Worm (Caenorhabditis elegans): ENCODE data around the gene srg-23.

The srg-23 gene

DNA sequence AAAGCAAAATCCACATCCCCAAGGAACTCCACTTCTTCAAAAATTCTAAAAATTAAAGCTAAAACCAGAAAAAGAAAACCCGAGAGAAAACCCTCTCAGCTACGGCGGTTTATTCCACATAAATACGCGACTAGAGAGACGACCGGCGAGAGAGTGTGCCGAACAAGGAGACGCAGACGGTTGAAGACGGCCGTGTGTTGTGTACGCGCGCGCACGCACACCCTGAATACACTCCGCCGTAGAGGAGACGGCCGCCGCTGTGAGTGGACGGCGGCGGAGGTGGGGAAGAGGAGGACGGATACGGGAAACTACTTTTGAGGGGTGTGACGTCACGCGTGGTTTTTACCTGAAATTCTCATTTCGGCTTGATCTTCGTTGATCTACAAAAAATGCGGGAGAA is 41.3 kb downstream of the srg-23 start:
- TF ChIP-seq R02D3.7 (tag; optimal IDR thresholded peaks at IDR 0.05) (no peak), nhr-129 (tag; optimal IDR thresholded peaks at IDR 0.05) (no peak), aly-2 (tag; optimal IDR thresholded peaks at IDR 0.05) (no peak), F13H6.1 (tag; optimal IDR thresholded peaks at IDR 0.05) (peak; percentile 19), blmp-1 (tag; optimal IDR thresholded peaks at IDR 0.05; ENCODE audit: insufficient read depth) (no peak), ama-1 (optimal IDR thresholded peaks at IDR 0.05) (no peak), elt-1 (tag; optimal IDR thresholded peaks at IDR 0.05) (no peak), unc-55 (GFP tag; optimal IDR thresholded peaks at IDR 0.05) (peak; percentile 36), snpc-4 (tag; optimal IDR thresholded peaks at IDR 0.05) (no peak)

DNA sequence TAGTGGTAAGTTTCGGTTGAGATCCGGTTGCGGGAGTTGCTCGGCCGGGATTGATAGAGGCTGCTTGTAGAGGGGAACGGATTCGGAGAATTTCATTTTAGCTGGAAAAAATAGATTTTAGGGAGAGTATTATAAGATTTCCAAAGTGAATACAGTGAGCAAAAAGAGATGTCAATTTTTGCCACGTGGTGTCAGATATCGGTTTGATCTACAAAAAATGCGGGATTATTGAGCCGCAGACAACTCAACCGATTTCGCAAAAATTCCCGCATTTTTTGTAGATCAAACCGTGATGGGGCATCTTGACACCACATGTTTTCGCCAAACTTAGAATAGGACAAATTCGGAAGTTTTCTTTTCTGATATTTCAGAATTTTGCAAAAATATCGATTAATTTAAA is 41.7 kb downstream of the srg-23 start, which contains the start of gene lido-13:
Gene lido-13 (minus strand): TSS at position 101 of the 400 bp plus-strand sequence.
- TF ChIP-seq mdl-1 (tag; optimal IDR thresholded peaks at IDR 0.05): no peak
- TF ChIP-seq nhr-25 (tag; optimal IDR thresholded peaks at IDR 0.05): no peak
- no peak for TF ChIP-seq peb-1 (tag; optimal IDR thresholded peaks at IDR 0.05)
- no peak for TF ChIP-seq ama-1 (optimal IDR thresholded peaks at IDR 0.05)
- no peak for TF ChIP-seq unc-39 (tag; optimal IDR thresholded peaks at IDR 0.05)
- TF ChIP-seq nhr-11 (tag; optimal IDR thresholded peaks at IDR 0.05): no peak
- TF ChIP-seq Y55F3AM.14 (GFP tag; optimal IDR thresholded peaks at IDR 0.05): no peak
- no peak for TF ChIP-seq nhr-10 (tag; optimal IDR thresholded peaks at IDR 0.05)
- no peak for TF ChIP-seq fos-1 (tag; optimal IDR thresholded peaks at IDR 0.05)
- no peak for TF ChIP-seq nhr-12 (tag; optimal IDR thresholded peaks at IDR 0.05)
- no peak for TF ChIP-seq snpc-4 (tag; optimal IDR thresholded peaks at IDR 0.05)
- TF ChIP-seq mab-5 (tag; optimal IDR thresholded peaks at IDR 0.05): no peak
- no peak for TF ChIP-seq nhr-6 (tag; optimal IDR thresholded peaks at IDR 0.05)
- no peak for TF ChIP-seq nhr-23 (tag; optimal IDR thresholded peaks at IDR 0.05)
- TF ChIP-seq lin-39 (tag; optimal IDR thresholded peaks at IDR 0.05): no peak

DNA sequence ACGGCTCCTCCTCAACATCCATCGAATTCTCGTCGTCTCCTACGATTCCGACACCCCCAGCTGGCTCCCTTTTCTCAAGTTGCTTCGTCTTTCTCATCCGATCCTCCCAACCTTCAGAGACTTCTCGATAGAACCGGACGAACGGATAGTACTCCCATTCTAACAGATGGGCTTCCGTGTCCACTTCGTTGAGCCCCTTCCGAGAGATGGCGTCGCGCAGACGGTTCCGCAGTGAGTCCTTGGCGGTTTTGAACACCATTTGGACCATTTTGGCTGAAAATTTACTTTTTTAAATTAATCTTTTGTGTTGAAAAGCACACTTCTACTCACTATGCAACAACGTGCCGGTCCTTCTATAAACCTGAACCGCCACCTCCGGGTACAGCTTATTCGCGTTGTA is 42.3 kb downstream of the srg-23 start:
- no peak for TF ChIP-seq unc-39 (tag; optimal IDR thresholded peaks at IDR 0.05)
- TF ChIP-seq nhr-11 (tag; optimal IDR thresholded peaks at IDR 0.05): no peak

ce11 chrII:3052843-3053242 is 43.1 kb downstream of the srg-23 start:
- no peak for TF ChIP-seq nhr-237 (tag; optimal IDR thresholded peaks at IDR 0.05)

- TF ChIP-seq mab-5 (tag; optimal IDR thresholded peaks at IDR 0.05) (no peak), fos-1 (tag; optimal IDR thresholded peaks at IDR 0.05) (no peak), mdl-1 (tag; optimal IDR thresholded peaks at IDR 0.05) (no peak), lin-11 (tag; optimal IDR thresholded peaks at IDR 0.05) (no peak), snpc-4 (tag; optimal IDR thresholded peaks at IDR 0.05) (no peak), elt-3 (tag; optimal IDR thresholded peaks at IDR 0.05) (no peak), C34F6.9 (tag; optimal IDR thresholded peaks at IDR 0.05) (no peak), dmd-4 (tag; optimal IDR thresholded peaks at IDR 0.05) (no peak), nhr-23 (tag; optimal IDR thresholded peaks at IDR 0.05) (no peak), nhr-21 (tag; optimal IDR thresholded peaks at IDR 0.05) (no peak), nhr-25 (tag; optimal IDR thresholded peaks at IDR 0.05) (no peak), crh-2 (tag; optimal IDR thresholded peaks at IDR 0.05) (no peak), nhr-11 (tag; optimal IDR thresholded peaks at IDR 0.05) (no peak), Y55F3AM.14 (GFP tag; optimal IDR thresholded peaks at IDR 0.05) (no peak), sma-3 (GFP tag; optimal IDR thresholded peaks at IDR 0.05) (no peak), peb-1 (tag; optimal IDR thresholded peaks at IDR 0.05) (no peak)
Measured at ce11 chrII:3051332-3051731, 44.6 kb downstream of the srg-23 start.

DNA sequence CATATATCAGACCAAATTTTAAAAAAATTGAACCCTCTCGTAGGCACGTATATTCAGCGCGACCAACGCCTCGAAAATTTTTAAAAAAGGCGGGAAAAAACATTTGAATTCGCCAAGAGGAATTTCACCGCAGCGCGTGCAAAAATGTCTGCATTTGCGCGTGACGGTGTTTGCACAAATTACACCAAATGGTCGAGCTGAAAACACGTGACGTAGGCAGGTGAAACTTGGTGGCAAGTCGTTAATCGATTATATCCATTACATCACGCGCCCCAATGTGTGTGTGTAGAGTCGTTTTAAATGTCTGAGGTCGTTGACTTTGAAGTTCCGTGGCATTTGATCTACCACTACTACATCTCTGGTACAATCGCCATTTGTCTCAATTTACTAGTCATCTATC is 45.3 kb downstream of the srg-23 start, which contains the start of gene sri-31:
Gene sri-31 (plus strand): TSS at position 301 of the 400 bp plus-strand sequence.
- TF ChIP-seq unc-55 (GFP tag; optimal IDR thresholded peaks at IDR 0.05) (no peak), unc-39 (tag; optimal IDR thresholded peaks at IDR 0.05) (no peak), alr-1 (tag; optimal IDR thresholded peaks at IDR 0.05) (no peak), nhr-129 (tag; optimal IDR thresholded peaks at IDR 0.05) (no peak), lsy-2 (tag; optimal IDR thresholded peaks at IDR 0.05) (no peak), peb-1 (tag; optimal IDR thresholded peaks at IDR 0.05) (no peak), C34F6.9 (tag; optimal IDR thresholded peaks at IDR 0.05) (no peak), crh-2 (tag; optimal IDR thresholded peaks at IDR 0.05) (no peak), nhr-77 (tag; optimal IDR thresholded peaks at IDR 0.05) (no peak), snpc-4 (tag; optimal IDR thresholded peaks at IDR 0.05) (no peak), nhr-23 (tag; optimal IDR thresholded peaks at IDR 0.05) (no peak), lin-39 (tag; optimal IDR thresholded peaks at IDR 0.05) (no peak), fos-1 (tag; optimal IDR thresholded peaks at IDR 0.05) (no peak), F13H6.1 (tag; optimal IDR thresholded peaks at IDR 0.05) (no peak), elt-1 (tag; optimal IDR thresholded peaks at IDR 0.05) (no peak)
